Fruit fly (Drosophila melanogaster): Measurements from ENCODE around the gene Mnt.

Mnt gene

DNA sequence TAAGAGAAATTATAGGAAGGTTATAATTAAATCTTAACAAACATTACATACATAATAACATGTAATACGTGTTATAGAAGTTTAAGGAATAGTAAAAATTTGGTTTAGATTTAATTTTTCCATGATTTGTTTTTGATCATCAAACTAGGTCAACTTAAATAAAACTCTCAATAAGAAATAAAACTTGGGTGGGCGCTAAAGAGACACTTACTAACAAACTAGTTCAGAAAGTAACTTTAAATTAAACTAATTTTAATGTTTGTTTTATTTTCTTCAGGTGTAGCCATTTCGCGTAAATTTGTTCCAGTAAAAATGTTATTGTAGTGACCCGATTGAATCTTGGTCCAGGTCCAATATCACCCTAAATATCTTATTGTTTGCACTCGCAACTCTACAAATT, 68.7 kb downstream of the Mnt start (continued):
- TF ChIP-seq z (GFP tag; IDR thresholded peaks at IDR 0.05) (no peak), prd (optimal IDR thresholded peaks at IDR 0.05) (no peak), prd (GFP tag; IDR thresholded peaks at IDR 0.05) (0 out of 3 replicates have a peak, but pooled peaks have one; percentile 6), Poxn (GFP tag; IDR thresholded peaks at IDR 0.05) (no peak), CG34376 (GFP tag; optimal IDR thresholded peaks at IDR 0.05) (no peak), MESR4 (GFP tag; optimal IDR thresholded peaks at IDR 0.05) (no peak), Sin3A (optimal IDR thresholded peaks at IDR 0.05) (no peak), CG13424 (tag; optimal IDR thresholded peaks at IDR 0.05) (peak; percentile 13), Elba2 (GFP tag; optimal IDR thresholded peaks at IDR 0.05) (no peak), CG17612 (GFP tag; IDR thresholded peaks at IDR 0.05) (no peak), CG7271 (tag; optimal IDR thresholded peaks at IDR 0.05) (no peak), CG30020 (tag; optimal IDR thresholded peaks at IDR 0.05) (no peak), CG9727 (GFP tag; optimal IDR thresholded peaks at IDR 0.05) (peak; percentile 51), ranshi (GFP tag; IDR thresholded peaks at IDR 0.05) (no peak), E2f2 (GFP tag; IDR thresholded peaks at IDR 0.05) (0 out of 2 replicates have a peak, but pooled peaks have one; percentile 14), CG6813 (GFP tag; optimal IDR thresholded peaks at IDR 0.05) (no peak), Neu2 (GFP tag; optimal IDR thresholded peaks at IDR 0.05; ENCODE audit: borderline replicate concordance) (no peak), Camta (GFP tag; optimal IDR thresholded peaks at IDR 0.05) (no peak), CG8388 (GFP tag; optimal IDR thresholded peaks at IDR 0.05) (peak; percentile 12), fd96Cb (tag; optimal IDR thresholded peaks at IDR 0.05) (peak; percentile 54), CG32532 (GFP tag; IDR thresholded peaks at IDR 0.05) (no peak), CG2678 (tag; optimal IDR thresholded peaks at IDR 0.05) (peak; percentile 55), crc (GFP tag; optimal IDR thresholded peaks at IDR 0.05) (no peak), CG9876 (GFP tag; optimal IDR thresholded peaks at IDR 0.05) (no peak), CG4328 (GFP tag; optimal IDR thresholded peaks at IDR 0.05) (no peak), CG9817 (tag; optimal IDR thresholded peaks at IDR 0.05) (no peak), CrebB (tag; optimal IDR thresholded peaks at IDR 0.05) (no peak), ftz-f1 (GFP tag; optimal IDR thresholded peaks at IDR 0.05) (no peak), CG12942 (GFP tag; optimal IDR thresholded peaks at IDR 0.05) (no peak), Mad (GFP tag; optimal IDR thresholded peaks at IDR 0.05) (no peak), oc (tag; optimal IDR thresholded peaks at IDR 0.05) (no peak), ara (GFP tag; IDR thresholded peaks at IDR 0.05) (no peak), Rfx (GFP tag; IDR thresholded peaks at IDR 0.05) (no peak), seq (GFP tag; IDR thresholded peaks at IDR 0.05) (no peak), ken (GFP tag; IDR thresholded peaks at IDR 0.05) (no peak), dmrt99B (tag; optimal IDR thresholded peaks at IDR 0.05) (peak; percentile 65), CG15696 (tag; optimal IDR thresholded peaks at IDR 0.05) (no peak), Spps (tag; optimal IDR thresholded peaks at IDR 0.05) (no peak), bcd (GFP tag; optimal IDR thresholded peaks at IDR 0.05) (peak; percentile 12), CG2199 (GFP tag; IDR thresholded peaks at IDR 0.05) (no peak), vnd (GFP tag; IDR thresholded peaks at IDR 0.05; ENCODE audit: partially characterized antibody) (no peak), dati (GFP tag; IDR thresholded peaks at IDR 0.05) (no peak), CG4404 (GFP tag; IDR thresholded peaks at IDR 0.05) (no peak), CG11504 (tag; optimal IDR thresholded peaks at IDR 0.05) (peak; percentile 62), MTF-1 (GFP tag; optimal IDR thresholded peaks at IDR 0.05; ENCODE audit: borderline replicate concordance) (no peak), CG6254 (GFP tag; optimal IDR thresholded peaks at IDR 0.05) (peak; percentile 6), Xrp1 (GFP tag; IDR thresholded peaks at IDR 0.05) (no peak), CG18262 (tag; optimal IDR thresholded peaks at IDR 0.05) (peak; percentile 53), pzg (GFP tag; optimal IDR thresholded peaks at IDR 0.05) (no peak), HLHmδ (GFP tag; optimal IDR thresholded peaks at IDR 0.05) (no peak), CG10979 (tag; optimal IDR thresholded peaks at IDR 0.05) (peak; percentile 39), CG2712 (tag; optimal IDR thresholded peaks at IDR 0.05) (peak; percentile 47)
